Worm (Caenorhabditis elegans): Measurements from ENCODE around the gene Y102A11A.1.

DNA sequence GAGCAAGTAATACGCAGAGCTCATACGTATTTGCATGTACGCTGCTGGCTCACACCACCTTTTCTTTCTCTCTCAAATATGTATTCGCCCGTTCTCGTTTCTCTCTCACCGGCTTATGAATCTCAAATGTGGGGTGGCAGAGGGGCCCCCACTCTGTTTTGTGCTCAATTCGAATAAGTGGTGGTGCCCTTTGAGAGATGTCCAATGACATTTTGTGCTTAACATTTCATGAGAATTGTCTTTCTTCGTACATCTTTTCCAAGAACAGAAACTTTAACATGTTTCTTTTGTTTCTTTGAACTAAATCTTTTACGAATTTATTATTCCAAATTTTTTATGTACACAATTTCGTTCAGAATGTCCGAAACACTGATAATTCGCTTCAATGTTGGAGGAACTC, 32.4 kb downstream of the Y102A11A.1 start, which contains the start of gene F49H12.3:
- TF ChIP-seq aly-1 (tag; optimal IDR thresholded peaks at IDR 0.05) = no peak
- no peak for TF ChIP-seq hmg-4 (GFP tag; optimal IDR thresholded peaks at IDR 0.05)
